Worm (Caenorhabditis elegans) whole organism, L4 larva: ENCODE data around the gene dmd-3.

Experiments
- F10B5.3 ChIP-seq: sonication (generic microtip); optimal IDR thresholded peaks from 2 replicates; lab custom pipeline; 2016; ENCODE audit warnings: mild to moderate bottlenecking, missing genetic modification characterization, missing compliant biosample characterization
- F26F4.8 ChIP-seq: fragments of 200-800 bp; sonication (Bioruptor generic); conservative IDR thresholded peaks from 2 replicates; pipeline ENCODE4 v1.3.6; 2022; ENCODE audit warnings: missing genetic modification characterization, missing compliant biosample characterization
- F49E8.2 ChIP-seq: sonication (generic microtip); optimal IDR thresholded peaks from 2 replicates; lab custom pipeline; 2016; ENCODE audit warnings: missing compliant biosample characterization, mild to moderate bottlenecking, missing genetic modification characterization, borderline replicate concordance
- R02D3.7 ChIP-seq: fragments of 150-350 bp; sonication (generic microtip); optimal IDR thresholded peaks from 3 replicates; lab custom pipeline; 2014; ENCODE audit warnings: missing biosample characterization, missing genetic modification characterization
- T26A8.4 ChIP-seq: fragments of 200-800 bp; sonication (Bioruptor generic); IDR thresholded peaks from 2 replicates; pipeline ENCODE4 v1.3.6; 2022; ENCODE audit warnings: missing genetic modification characterization, missing compliant biosample characterization
- Y105C5A.15 ChIP-seq: fragments of 200-800 bp; sonication (Bioruptor generic); IDR thresholded peaks from 2 replicates; pipeline ENCODE4 v1.3.6; 2022; ENCODE audit warnings: missing genetic modification characterization, missing compliant biosample characterization
- ZK337.2 ChIP-seq: fragments of 200-800 bp; sonication (Bioruptor generic); IDR thresholded peaks from 2 replicates; pipeline ENCODE4 v1.3.6; 2022; ENCODE audit warnings: missing genetic modification reagents, missing genetic modification characterization, missing compliant biosample characterization
- ZK546.5 ChIP-seq, 2 experiments: sonication (generic microtip); optimal IDR thresholded peaks; 2 replicates each; lab custom pipeline; 2017; ENCODE audit warnings: missing biosample characterization in 2 of 2, missing genetic modification characterization in 2 of 2
- aly-2 ChIP-seq: sonication (generic microtip); optimal IDR thresholded peaks from 2 replicates; lab custom pipeline; 2018; ENCODE audit warnings: missing biosample characterization, missing genetic modification characterization
- ama-1 ChIP-seq: fragments of 150-350 bp; optimal IDR thresholded peaks from 2 replicates; lab custom pipeline; 2014; ENCODE audit warnings: inconsistent platforms, mixed read lengths
- arid-1 ChIP-seq: fragments of 200-800 bp; sonication (Bioruptor generic); conservative IDR thresholded peaks from 2 replicates; pipeline ENCODE4 v1.3.6; 2022; ENCODE audit warnings: missing genetic modification reagents, missing genetic modification characterization, missing compliant biosample characterization
- ceh-20 ChIP-seq: fragments of 200-800 bp; sonication (Bioruptor generic); IDR thresholded peaks from 2 replicates; pipeline ENCODE4 v1.3.6; 2022; ENCODE audit warnings: missing genetic modification reagents, missing genetic modification characterization, missing compliant biosample characterization
- ceh-28 ChIP-seq: fragments of 150-350 bp; optimal IDR thresholded peaks from 2 replicates; lab custom pipeline; 2014; ENCODE audit warnings: missing biosample characterization, missing genetic modification reagents, missing genetic modification characterization
- ceh-32 ChIP-seq: sonication (generic microtip); optimal IDR thresholded peaks from 2 replicates; lab custom pipeline; 2016; ENCODE audit warnings: mild to moderate bottlenecking, missing genetic modification characterization, missing compliant biosample characterization; ENCODE audit not compliant: poor library complexity
- ceh-62 ChIP-seq: sonication (generic microtip); optimal IDR thresholded peaks from 2 replicates; lab custom pipeline; 2017; ENCODE audit warnings: missing biosample characterization, missing genetic modification characterization
- ceh-82 ChIP-seq: sonication (generic microtip); optimal IDR thresholded peaks from 2 replicates; lab custom pipeline; 2017; ENCODE audit warnings: missing biosample characterization, missing genetic modification characterization
- cey-2 ChIP-seq: sonication (generic microtip); optimal IDR thresholded peaks from 3 replicates; lab custom pipeline; 2017; ENCODE audit warnings: missing genetic modification characterization, mild to moderate bottlenecking, missing compliant biosample characterization, antibody characterized with exemption, borderline replicate concordance; ENCODE audit not compliant: insufficient read depth
- ctbp-1 ChIP-seq: fragments of 200-800 bp; sonication (Bioruptor generic); IDR thresholded peaks from 2 replicates; pipeline ENCODE4 v1.3.6; 2022; ENCODE audit warnings: missing genetic modification reagents, missing genetic modification characterization, missing compliant biosample characterization
- daf-8 ChIP-seq: fragments of 200-800 bp; sonication (Bioruptor generic); IDR thresholded peaks from 2 replicates; pipeline ENCODE4 v1.3.6; 2022; ENCODE audit warnings: missing genetic modification characterization, missing compliant biosample characterization
- dmd-6 ChIP-seq: fragments of 200-800 bp; sonication (Bioruptor generic); IDR thresholded peaks from 2 replicates; pipeline ENCODE4 v1.3.6; 2022; ENCODE audit warnings: missing genetic modification reagents, missing genetic modification characterization, missing compliant biosample characterization
- dmd-9 ChIP-seq: fragments of 200-800 bp; sonication (Bioruptor generic); IDR thresholded peaks from 2 replicates; pipeline ENCODE4 v1.3.6; 2022; ENCODE audit warnings: missing genetic modification reagents, missing genetic modification characterization, missing compliant biosample characterization
- fos-1 ChIP-seq: fragments of 150-350 bp; optimal IDR thresholded peaks from 2 replicates; lab custom pipeline; 2014; ENCODE audit warnings: missing biosample characterization, missing genetic modification characterization
- hlh-11 ChIP-seq: fragments of 200-800 bp; sonication (Bioruptor generic); optimal IDR thresholded peaks from 2 replicates; lab custom pipeline; 2018; ENCODE audit warnings: mild to moderate bottlenecking, missing genetic modification characterization, missing compliant biosample characterization
- hlh-30 ChIP-seq: sonication (generic microtip); optimal IDR thresholded peaks from 2 replicates; lab custom pipeline; 2017; ENCODE audit warnings: antibody characterized with exemption, mild to moderate bottlenecking, missing genetic modification characterization, missing compliant biosample characterization; ENCODE audit not compliant: insufficient read depth
- lin-13 ChIP-seq: fragments of 150-350 bp; optimal IDR thresholded peaks from 2 replicates; lab custom pipeline; 2014; ENCODE audit warnings: missing biosample characterization, missing genetic modification reagents, missing genetic modification characterization
- lin-29 ChIP-seq: fragments of 200-800 bp; sonication (Bioruptor generic); IDR thresholded peaks from 2 replicates; pipeline ENCODE4 v1.3.6; 2022; ENCODE audit warnings: missing genetic modification reagents, missing genetic modification characterization, missing compliant biosample characterization
- lir-3 ChIP-seq: sonication (generic microtip); optimal IDR thresholded peaks from 2 replicates; lab custom pipeline; 2016; ENCODE audit warnings: mild to moderate bottlenecking, missing genetic modification characterization, missing compliant biosample characterization
- lsy-2 ChIP-seq, 2 experiments: fragments of 150-350 bp in 1 of 2; sonication (generic microtip) in 1 of 2; optimal IDR thresholded peaks; 2 replicates each; lab custom pipeline; 2014 to 2017; ENCODE audit warnings: missing biosample characterization in 2 of 2, missing genetic modification characterization in 2 of 2
- madf-5 ChIP-seq, 2 experiments: fragments of 200-800 bp; sonication (Bioruptor generic); IDR thresholded peaks; 2 replicates each; pipeline ENCODE4 v1.3.6; 2022; ENCODE audit warnings: missing compliant biosample characterization in 2 of 2, missing genetic modification characterization in 2 of 2
- madf-9 ChIP-seq: fragments of 200-800 bp; sonication (Bioruptor generic); conservative IDR thresholded peaks from 2 replicates; pipeline ENCODE4 v1.3.6; 2022; ENCODE audit warnings: missing genetic modification reagents, missing genetic modification characterization, missing compliant biosample characterization
- mep-1 ChIP-seq: fragments of 150-350 bp; sonication (generic microtip); optimal IDR thresholded peaks from 3 replicates; lab custom pipeline; 2014; ENCODE audit warnings: missing biosample characterization, missing genetic modification characterization
- nhr-10 ChIP-seq: fragments of 150-350 bp; optimal IDR thresholded peaks from 2 replicates; lab custom pipeline; 2014; ENCODE audit warnings: missing biosample characterization, missing genetic modification characterization
- nhr-111 ChIP-seq: fragments of 200-800 bp; sonication (Bioruptor generic); optimal IDR thresholded peaks from 2 replicates; lab custom pipeline; 2018; ENCODE audit warnings: mild to moderate bottlenecking, missing genetic modification characterization, missing compliant biosample characterization
- nhr-237 ChIP-seq: sonication (generic microtip); optimal IDR thresholded peaks from 2 replicates; lab custom pipeline; 2017; ENCODE audit warnings: missing biosample characterization, missing genetic modification characterization
- nhr-25 ChIP-seq: sonication (generic microtip); optimal IDR thresholded peaks from 2 replicates; lab custom pipeline; 2017; ENCODE audit warnings: missing genetic modification characterization, mild to moderate bottlenecking, missing compliant biosample characterization, antibody characterized with exemption, moderate library complexity, borderline replicate concordance; ENCODE audit not compliant: insufficient read depth
- nhr-41 ChIP-seq: fragments of 200-800 bp; sonication (Bioruptor generic); IDR thresholded peaks from 2 replicates; pipeline ENCODE4 v1.3.6; 2022; ENCODE audit warnings: missing genetic modification reagents, missing genetic modification characterization, missing compliant biosample characterization
- rbr-2 ChIP-seq: sonication (generic microtip); optimal IDR thresholded peaks from 2 replicates; lab custom pipeline; 2016; ENCODE audit warnings: missing genotype, missing genetic modification characterization, missing compliant biosample characterization
- saeg-2 ChIP-seq: fragments of 200-800 bp; sonication (Bioruptor generic); IDR thresholded peaks from 2 replicates; pipeline ENCODE4 v1.3.6; 2022; ENCODE audit warnings: missing genetic modification reagents, missing genetic modification characterization, missing compliant biosample characterization
- sdz-12 ChIP-seq: fragments of 200-800 bp; sonication (Bioruptor generic); optimal IDR thresholded peaks from 2 replicates; lab custom pipeline; 2018; ENCODE audit warnings: mild to moderate bottlenecking, missing genetic modification characterization, missing compliant biosample characterization
- skn-1 ChIP-seq: fragments of 150-350 bp; optimal IDR thresholded peaks from 2 replicates; lab custom pipeline; 2014; ENCODE audit warnings: missing biosample characterization, missing genetic modification characterization
- tag-97 ChIP-seq: fragments of 200-800 bp; sonication (Bioruptor generic); IDR thresholded peaks from 2 replicates; pipeline ENCODE4 v1.3.6; 2022; ENCODE audit warnings: missing genetic modification characterization, missing compliant biosample characterization
- unc-130 ChIP-seq: sonication (generic microtip); optimal IDR thresholded peaks from 2 replicates; lab custom pipeline; 2016; ENCODE audit warnings: missing genetic modification reagents, missing genetic modification characterization, missing compliant biosample characterization
- unc-62 ChIP-seq, 3 experiments: fragments of 150-350 bp in 1 of 3; sonication (generic microtip); optimal IDR thresholded peaks in 2 of 3; peaks in 1 of 3; 1 replicate in 1 of 3; 2 replicates in 2 of 3; lab custom pipeline; 2014 to 2017; ENCODE audit warnings: missing biosample characterization in 3 of 3, missing genetic modification characterization in 3 of 3, missing genetic modification reagents in 3 of 3, missing genotype in 1 of 3
- vab-7 ChIP-seq: fragments of 200-800 bp; sonication (Bioruptor generic); IDR thresholded peaks from 2 replicates; pipeline ENCODE4 v1.3.6; 2022; ENCODE audit warnings: missing genetic modification reagents, missing genetic modification characterization, missing compliant biosample characterization
- zag-1 ChIP-seq: fragments of 150-350 bp; optimal IDR thresholded peaks from 2 replicates; lab custom pipeline; 2014; ENCODE audit warnings: missing biosample characterization, missing genetic modification characterization
- zfp-2 ChIP-seq: sonication (generic microtip); optimal IDR thresholded peaks from 2 replicates; lab custom pipeline; 2016; ENCODE audit warnings: mild to moderate bottlenecking, missing genetic modification characterization, missing compliant biosample characterization
- zfp-3 ChIP-seq: fragments of 200-800 bp; sonication (Bioruptor generic); conservative IDR thresholded peaks from 2 replicates; pipeline ENCODE4 v1.3.6; 2022; ENCODE audit warnings: missing genetic modification reagents, missing genetic modification characterization, missing compliant biosample characterization
- zip-2 ChIP-seq: fragments of 150-350 bp; optimal IDR thresholded peaks from 2 replicates; lab custom pipeline; 2014; ENCODE audit warnings: missing biosample characterization, missing genetic modification characterization
- ztf-11 ChIP-seq: fragments of 150-350 bp; optimal IDR thresholded peaks from 2 replicates; lab custom pipeline; 2014; ENCODE audit warnings: missing biosample characterization, missing genetic modification characterization
- ztf-7 ChIP-seq: fragments of 150-350 bp; optimal IDR thresholded peaks from 2 replicates; lab custom pipeline; 2014; ENCODE audit warnings: missing biosample characterization, missing genetic modification characterization

dmd-3 gene

DNA sequence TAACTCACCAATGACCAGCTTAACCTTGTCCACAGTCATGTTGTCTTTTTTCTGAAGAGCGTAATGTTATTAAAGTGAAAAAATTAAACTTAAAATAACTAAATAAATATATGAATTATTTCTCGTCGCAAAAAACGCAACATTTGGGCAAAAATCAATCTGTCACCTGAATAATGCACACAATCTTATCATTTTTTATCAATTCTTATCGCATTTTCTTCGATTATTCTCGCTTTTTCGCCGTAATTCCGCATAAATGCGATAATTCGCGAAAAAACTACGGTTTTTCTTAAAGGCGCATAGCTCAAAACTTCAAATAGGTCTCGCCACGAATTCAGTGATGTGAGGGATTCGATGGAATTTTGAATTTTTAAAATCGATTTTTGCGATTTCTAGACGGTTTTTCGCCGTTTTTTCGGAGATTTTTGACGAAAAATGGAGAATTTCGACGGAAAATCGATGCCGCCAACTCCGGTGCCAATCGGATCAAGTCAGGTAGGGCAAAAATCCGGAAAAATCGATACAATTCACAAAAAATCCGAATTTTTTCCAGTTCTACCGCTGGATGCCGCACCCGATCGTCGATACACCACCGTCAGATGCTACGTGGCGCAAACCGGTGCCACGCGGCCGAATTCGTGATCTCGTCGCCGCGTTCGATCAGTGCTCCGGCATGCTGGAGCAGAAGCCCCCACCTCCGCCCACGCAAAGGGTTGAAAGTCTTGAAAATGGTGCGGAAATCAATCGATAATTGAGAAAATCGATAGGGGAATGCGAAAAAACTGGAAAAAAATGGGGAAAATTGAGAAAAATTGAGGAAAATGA, 42.5 kb upstream of the dmd-3 start, which contains the start of the genes Y43F8C.13 and ani-3 (continued):
- TF ChIP-seq F10B5.3 (no peak), lir-3 (tag; lab: Kevin White, UChicago) (no peak), nhr-237 (tag; lab: Kevin White, UChicago) (no peak), zip-2 (tag; lab: Kevin White, UChicago) (no peak), sdz-12 (no peak), ztf-7 (no peak), ZK546.5 (tag; optimal IDR thresholded peaks at IDR 0.05; lab: Kevin White, UChicago) (no peak), vab-7 (GFP tag; lab: Robert Waterston, UW) (no peak), lin-29 (GFP tag; lab: Robert Waterston, UW) (no peak), zag-1 (tag; lab: Kevin White, UChicago) (no peak), ztf-11 (tag; lab: Kevin White, UChicago) (no peak), unc-62 (GFP tag; optimal IDR thresholded peaks at IDR 0.05 in 1 of 2; lab: Kevin White, UChicago) (no peak), unc-62 (tag; optimal IDR thresholded peaks at IDR 0.05; lab: Kevin White, UChicago) (no peak), hlh-30 (tag; lab: Kevin White, UChicago) (peak; percentile 5), R02D3.7 (tag; lab: Kevin White, UChicago) (no peak), nhr-10 (no peak), hlh-11 (peak; percentile 28), T26A8.4 (GFP tag; lab: Robert Waterston, UW) (no peak), mep-1 (tag; lab: Kevin White, UChicago) (no peak), madf-5 (GFP tag; IDR thresholded peaks at IDR 0.05; lab: Robert Waterston, UW) (no peak), zfp-2 (tag; lab: Kevin White, UChicago) (no peak), ceh-62 (tag; lab: Kevin White, UChicago) (no peak), fos-1 (tag; lab: Kevin White, UChicago) (no peak), aly-2 (no peak), F49E8.2 (tag; lab: Kevin White, UChicago) (no peak), nhr-111 (GFP tag; lab: Kevin White, UChicago) (no peak), ZK337.2 (no peak), ama-1 (lab: Kevin White, UChicago) (no peak), ceh-82 (tag; lab: Kevin White, UChicago) (no peak), ceh-20 (GFP tag; lab: Robert Waterston, UW) (no peak), nhr-25 (tag; lab: Kevin White, UChicago) (no peak), cey-2 (tag; lab: Kevin White, UChicago) (no peak), dmd-6 (GFP tag; lab: Robert Waterston, UW) (peak; percentile 43; the same call in 1 of the 2 replicates), Y105C5A.15 (GFP tag; lab: Robert Waterston, UW) (no peak), zfp-3 (GFP tag; lab: Robert Waterston, UW) (no peak), lsy-2 (tag; optimal IDR thresholded peaks at IDR 0.05; lab: Kevin White, UChicago) (peak in 1 of 2 experiments; percentile 23), ceh-32 (tag; lab: Kevin White, UChicago) (no peak), ceh-28 (tag; lab: Kevin White, UChicago) (peak; percentile 24), arid-1 (GFP tag; lab: Robert Waterston, UW) (no peak), dmd-9 (no peak), rbr-2 (tag; lab: Kevin White, UChicago) (no peak), skn-1 (no peak), madf-9 (GFP tag; lab: Robert Waterston, UW) (no peak), unc-130 (GFP tag; lab: Kevin White, UChicago) (no peak), saeg-2 (GFP tag; lab: Robert Waterston, UW) (no peak), F26F4.8 (no peak), tag-97 (GFP tag; lab: Robert Waterston, UW) (no peak), lin-13 (GFP tag; lab: Kevin White, UChicago) (peak; percentile 17), ctbp-1 (GFP tag; lab: Robert Waterston, UW) (no peak), daf-8 (no peak), nhr-41 (GFP tag; lab: Robert Waterston, UW) (no peak)
